Worm (Caenorhabditis elegans): Measurements from ENCODE around the gene sdc-2.

Gene sdc-2

ce11 chrX:11479321-11479863 lies 43.1 kb upstream of the sdc-2 start:
- TF ChIP-seq K09A11.1 (tag; optimal IDR thresholded peaks at IDR 0.05; ENCODE audit: insufficient read depth) (no peak), sox-2 (GFP tag; IDR thresholded peaks at IDR 0.05) (no peak), hlh-13 (GFP tag; optimal IDR thresholded peaks at IDR 0.05) (no peak), odd-2 (tag; optimal IDR thresholded peaks at IDR 0.05) (no peak), ceh-6 (GFP tag; optimal IDR thresholded peaks at IDR 0.05) (no peak), nhr-232 (tag; optimal IDR thresholded peaks at IDR 0.05) (no peak), tbx-7 (tag; optimal IDR thresholded peaks at IDR 0.05) (no peak), hlh-6 (tag; optimal IDR thresholded peaks at IDR 0.05) (no peak), Y22D7AL.16 (tag; optimal IDR thresholded peaks at IDR 0.05) (no peak), dmd-4 (tag; optimal IDR thresholded peaks at IDR 0.05; ENCODE audit: borderline replicate concordance) (no peak), mec-3 (tag; optimal IDR thresholded peaks at IDR 0.05; ENCODE audit: borderline replicate concordance) (no peak), rnt-1 (tag; optimal IDR thresholded peaks at IDR 0.05) (no peak), sdc-2 (tag; optimal IDR thresholded peaks at IDR 0.05) (no peak), ztf-16 (tag; optimal IDR thresholded peaks at IDR 0.05) (no peak), ref-2 (tag; optimal IDR thresholded peaks at IDR 0.05) (no peak), elt-2 (tag; optimal IDR thresholded peaks at IDR 0.05) (no peak), nhr-11 (tag; optimal IDR thresholded peaks at IDR 0.05) (no peak)

ce11 chrX:11480032-11480431 lies 42.5 kb upstream of the sdc-2 start:
- TF ChIP-seq nhr-232 (tag; optimal IDR thresholded peaks at IDR 0.05) (no peak), ceh-2 (tag; optimal IDR thresholded peaks at IDR 0.05) (no peak), unc-3 (GFP tag; conservative IDR thresholded peaks at IDR 0.05) (no peak), unc-3 (tag; optimal IDR thresholded peaks at IDR 0.05) (no peak), K02D7.2 (tag; optimal IDR thresholded peaks at IDR 0.05) (no peak), Y22D7AL.16 (tag; optimal IDR thresholded peaks at IDR 0.05) (no peak), rnt-1 (tag; optimal IDR thresholded peaks at IDR 0.05) (no peak), gmeb-2 (tag; optimal IDR thresholded peaks at IDR 0.05) (no peak), hlh-13 (GFP tag; optimal IDR thresholded peaks at IDR 0.05) (no peak), sdc-2 (tag; optimal IDR thresholded peaks at IDR 0.05) (no peak), K09A11.1 (tag; optimal IDR thresholded peaks at IDR 0.05; ENCODE audit: insufficient read depth) (no peak), odd-2 (tag; optimal IDR thresholded peaks at IDR 0.05) (no peak), pha-2 (tag; optimal IDR thresholded peaks at IDR 0.05) (no peak), T23F11.4 (GFP tag; optimal IDR thresholded peaks at IDR 0.05) (no peak), ceh-22 (tag; optimal IDR thresholded peaks at IDR 0.05) (no peak)

- TF ChIP-seq hlh-30 (tag; optimal IDR thresholded peaks at IDR 0.05; ENCODE audit: insufficient read depth) (no peak), sox-4 (tag; optimal IDR thresholded peaks at IDR 0.05) (no peak), ceh-6 (GFP tag; optimal IDR thresholded peaks at IDR 0.05) (no peak), T23F11.4 (GFP tag; optimal IDR thresholded peaks at IDR 0.05) (no peak), unc-42 (tag; optimal IDR thresholded peaks at IDR 0.05) (no peak), ceh-30 (tag; optimal IDR thresholded peaks at IDR 0.05) (no peak), ceh-18 (tag; optimal IDR thresholded peaks at IDR 0.05) (no peak), fkh-6 (tag; optimal IDR thresholded peaks at IDR 0.05) (no peak), eyg-1 (tag; optimal IDR thresholded peaks at IDR 0.05) (no peak), fax-1 (tag; optimal IDR thresholded peaks at IDR 0.05) (no peak), ceh-31 (tag; optimal IDR thresholded peaks at IDR 0.05) (no peak), ahr-1 (tag; optimal IDR thresholded peaks at IDR 0.05) (no peak)
Observed at ce11 chrX:11480990-11481824, 41.3 kb upstream of the sdc-2 start.

ce11 chrX:11481825-11482093 lies 40.7 kb upstream of the sdc-2 start:
- TF ChIP-seq ztf-16 (tag; optimal IDR thresholded peaks at IDR 0.05) (no peak), odd-2 (tag; optimal IDR thresholded peaks at IDR 0.05) (no peak), ceh-14 (tag; optimal IDR thresholded peaks at IDR 0.05) (no peak), unc-3 (GFP tag; conservative IDR thresholded peaks at IDR 0.05) (no peak), unc-3 (tag; optimal IDR thresholded peaks at IDR 0.05) (no peak), sox-4 (tag; optimal IDR thresholded peaks at IDR 0.05) (no peak), T23F11.4 (GFP tag; optimal IDR thresholded peaks at IDR 0.05) (no peak), ceh-45 (GFP tag; IDR thresholded peaks at IDR 0.05) (no peak), che-1 (tag; optimal IDR thresholded peaks at IDR 0.05) (no peak), hlh-8 (tag; optimal IDR thresholded peaks at IDR 0.05) (no peak), K09A11.1 (tag; optimal IDR thresholded peaks at IDR 0.05; ENCODE audit: insufficient read depth) (no peak), ceh-19 (GFP tag; optimal IDR thresholded peaks at IDR 0.05) (no peak), elt-4 (tag; optimal IDR thresholded peaks at IDR 0.05) (no peak), pqm-1 (tag; optimal IDR thresholded peaks at IDR 0.05) (no peak), ref-2 (tag; optimal IDR thresholded peaks at IDR 0.05) (no peak), K02D7.2 (tag; optimal IDR thresholded peaks at IDR 0.05) (no peak), mec-3 (tag; optimal IDR thresholded peaks at IDR 0.05; ENCODE audit: borderline replicate concordance) (no peak), pros-1 (tag; optimal IDR thresholded peaks at IDR 0.05) (no peak), elt-2 (tag; optimal IDR thresholded peaks at IDR 0.05) (no peak)

Measured in whole organism, late embryonic.